Fruit fly (Drosophila melanogaster) whole organism, embryonic: ENCODE results near the gene Lsm12a.

Source experiments
- Bteb2 ChIP-seq: fragments of 200-800 bp; sonication (Bioruptor generic); optimal IDR thresholded peaks from 2 replicates; lab custom pipeline; 2016; ENCODE audit warnings: missing biosample characterization, missing genetic modification characterization
- CG10209 ChIP-seq: fragments of 200-800 bp; sonication (Bioruptor generic); optimal IDR thresholded peaks from 3 replicates; lab custom pipeline; 2017; ENCODE audit warnings: missing biosample characterization, mild to moderate bottlenecking, missing genetic modification characterization, missing genetic modification reagents
- CG10267 ChIP-seq: fragments of 200-800 bp; sonication (Bioruptor generic); optimal IDR thresholded peaks from 2 replicates; lab custom pipeline; 2018; ENCODE audit warnings: missing biosample characterization, mild to moderate bottlenecking, missing genetic modification characterization, moderate library complexity
- CG10431 ChIP-seq: fragments of 200-800 bp; sonication (Bioruptor generic); optimal IDR thresholded peaks from 3 replicates; lab custom pipeline; 2018; ENCODE audit warnings: missing biosample characterization, mild to moderate bottlenecking, missing genetic modification characterization
- CG11085 ChIP-seq: fragments of 200-800 bp; sonication (Bioruptor generic); IDR thresholded peaks from 2 replicates; pipeline ENCODE4 v1.3.6; 2022; ENCODE audit warnings: missing biosample characterization, missing genetic modification characterization
- CG11560 ChIP-seq: fragments of 200-800 bp; sonication (Bioruptor generic); IDR thresholded peaks from 3 replicates; pipeline ENCODE4 v1.3.6; 2022; ENCODE audit warnings: missing biosample characterization, missing genetic modification characterization
- CG12299 ChIP-seq: fragments of 200-800 bp; sonication (Bioruptor generic); optimal IDR thresholded peaks from 2 replicates; lab custom pipeline; 2018; ENCODE audit warnings: missing biosample characterization, mild to moderate bottlenecking, missing genetic modification characterization
- CG12769 ChIP-seq: fragments of 200-800 bp; sonication (Bioruptor generic); optimal IDR thresholded peaks from 2 replicates; lab custom pipeline; 2019; ENCODE audit warnings: missing biosample characterization, mild to moderate bottlenecking, missing genetic modification characterization, moderate library complexity
- CG12942 ChIP-seq: fragments of 200-800 bp; sonication (Bioruptor generic); optimal IDR thresholded peaks from 3 replicates; lab custom pipeline; 2016; ENCODE audit warnings: missing biosample characterization, missing genetic modification characterization
- CG14014 ChIP-seq: fragments of 200-800 bp; sonication (Bioruptor generic); IDR thresholded peaks from 2 replicates; pipeline ENCODE4 v1.3.6; 2022; ENCODE audit warnings: missing biosample characterization, missing genetic modification characterization
- CG17359 ChIP-seq: fragments of 200-800 bp; sonication (Bioruptor generic); optimal IDR thresholded peaks from 3 replicates; lab custom pipeline; 2018; ENCODE audit warnings: missing biosample characterization, mild to moderate bottlenecking, missing genetic modification characterization, moderate library complexity
- CG17385 ChIP-seq: fragments of 200-800 bp; sonication (Bioruptor generic); optimal IDR thresholded peaks from 3 replicates; lab custom pipeline; 2018; ENCODE audit warnings: missing biosample characterization, mild to moderate bottlenecking, missing genetic modification characterization
- CG2712 ChIP-seq: fragments of 200-800 bp; optimal IDR thresholded peaks from 3 replicates; lab custom pipeline; 2019; ENCODE audit warnings: missing biosample characterization, mild to moderate bottlenecking, missing genetic modification characterization, moderate library complexity
- CG33213 ChIP-seq: fragments of 200-800 bp; sonication (Bioruptor generic); optimal IDR thresholded peaks from 3 replicates; lab custom pipeline; 2016; ENCODE audit warnings: missing biosample characterization, missing genetic modification characterization
- CG42726 ChIP-seq: fragments of 200-800 bp; sonication (Bioruptor generic); IDR thresholded peaks from 2 replicates; pipeline ENCODE4 v1.3.6; 2022; ENCODE audit warnings: missing biosample characterization, missing genetic modification characterization; ENCODE audit not compliant: partially characterized antibody
- CG43689 ChIP-seq: fragments of 200-800 bp; sonication (Bioruptor generic); IDR thresholded peaks from 2 replicates; pipeline ENCODE4 v1.3.6; 2022; ENCODE audit warnings: missing biosample characterization, missing genetic modification characterization
- CG4617 ChIP-seq: fragments of 200-800 bp; sonication (Bioruptor generic); optimal IDR thresholded peaks from 3 replicates; lab custom pipeline; 2016; ENCODE audit warnings: missing biosample characterization, missing genetic modification characterization, borderline replicate concordance
- CG6683 ChIP-seq: fragments of 200-800 bp; sonication (Bioruptor generic); optimal IDR thresholded peaks from 2 replicates; lab custom pipeline; 2017; ENCODE audit warnings: missing biosample characterization, mild to moderate bottlenecking, missing genetic modification characterization, missing genetic modification reagents
- CG6765 ChIP-seq: fragments of 200-800 bp; sonication (Bioruptor generic); optimal IDR thresholded peaks from 3 replicates; lab custom pipeline; 2017; ENCODE audit warnings: missing biosample characterization, mild to moderate bottlenecking, missing genetic modification characterization
- CG7928 ChIP-seq: fragments of 200-800 bp; sonication (Bioruptor generic); optimal IDR thresholded peaks from 2 replicates; lab custom pipeline; 2017; ENCODE audit warnings: missing biosample characterization, mild to moderate bottlenecking, missing genetic modification characterization
- CG8359 ChIP-seq: fragments of 200-800 bp; sonication (Bioruptor generic); optimal IDR thresholded peaks from 2 replicates; lab custom pipeline; 2017; ENCODE audit warnings: missing biosample characterization, mild to moderate bottlenecking, missing genetic modification characterization, borderline replicate concordance
- CG8388 ChIP-seq: fragments of 200-800 bp; sonication (Bioruptor generic); optimal IDR thresholded peaks from 2 replicates; lab custom pipeline; 2019; ENCODE audit warnings: missing biosample characterization, mild to moderate bottlenecking, missing genetic modification characterization, moderate library complexity
- Camta ChIP-seq: fragments of 200-800 bp; sonication (Bioruptor generic); optimal IDR thresholded peaks from 2 replicates; lab custom pipeline; 2016; ENCODE audit warnings: missing biosample characterization, missing genetic modification characterization
- Dref ChIP-seq: fragments of 200-800 bp; sonication (Bioruptor generic); IDR thresholded peaks from 2 replicates; pipeline ENCODE4 v1.3.6; 2022; ENCODE audit warnings: missing biosample characterization, missing genetic modification characterization
- E2f2 ChIP-seq: fragments of 200-800 bp; sonication (Bioruptor generic); IDR thresholded peaks from 2 replicates; pipeline ENCODE4 v1.3.6; 2022; ENCODE audit warnings: missing biosample characterization, missing genetic modification characterization
- ERR ChIP-seq: fragments of 200-800 bp; sonication (Bioruptor generic); optimal IDR thresholded peaks from 2 replicates; lab custom pipeline; 2016; ENCODE audit warnings: missing biosample characterization, missing genetic modification characterization
- Ets65A ChIP-seq: fragments of 200-800 bp; sonication (Bioruptor generic); peaks from one replicate; lab custom pipeline; 2016; ENCODE audit warnings: missing biosample characterization, missing genetic modification characterization
- Gug ChIP-seq: fragments of 200-800 bp; sonication (Bioruptor generic); IDR thresholded peaks from 4 replicates; pipeline ENCODE4 v1.3.6; 2022; ENCODE audit warnings: missing biosample characterization, missing genetic modification characterization
- Hand ChIP-seq: fragments of 200-800 bp; sonication (Bioruptor generic); optimal IDR thresholded peaks from 2 replicates; lab custom pipeline; 2017; ENCODE audit warnings: mild to moderate bottlenecking, missing biosample characterization, missing genetic modification reagents, missing genetic modification characterization
- Hr78 ChIP-seq, 2 experiments: fragments of 200-800 bp in 1 of 2; fragments of >200 bp in 1 of 2; sonication (Bioruptor generic) in 1 of 2; optimal IDR thresholded peaks; 2 replicates each; lab custom pipeline; 2017 to 2019; ENCODE audit warnings: missing biosample characterization in 2 of 2, missing genetic modification characterization in 2 of 2, mild to moderate bottlenecking in 1 of 2, moderate library complexity in 1 of 2
- NC2β ChIP-seq: fragments of 200-800 bp; sonication (Bioruptor generic); optimal IDR thresholded peaks from 2 replicates; lab custom pipeline; 2016; ENCODE audit warnings: missing biosample characterization, missing genetic modification characterization
- Oli ChIP-seq: fragments of 200-800 bp; sonication (Bioruptor generic); optimal IDR thresholded peaks from 2 replicates; lab custom pipeline; 2018; ENCODE audit warnings: missing biosample characterization, mild to moderate bottlenecking, missing genetic modification characterization, moderate library complexity
- Poxn ChIP-seq: fragments of 200-800 bp; sonication (Bioruptor generic); IDR thresholded peaks from 2 replicates; pipeline ENCODE4 v1.3.6; 2022; ENCODE audit warnings: missing biosample characterization, missing genetic modification characterization
- TFAM ChIP-seq: fragments of 200-800 bp; sonication (Bioruptor generic); optimal IDR thresholded peaks from 2 replicates; lab custom pipeline; 2017; ENCODE audit warnings: missing biosample characterization, missing genetic modification characterization, inconsistent platforms
- Usf ChIP-seq: fragments of 200-800 bp; sonication (Bioruptor generic); optimal IDR thresholded peaks from 2 replicates; lab custom pipeline; 2017; ENCODE audit warnings: missing genotype, missing biosample characterization, missing genetic modification characterization
- Xbp1 ChIP-seq: fragments of 200-800 bp; sonication (Bioruptor generic); optimal IDR thresholded peaks from 3 replicates; lab custom pipeline; 2016; ENCODE audit warnings: missing biosample characterization, mild to moderate bottlenecking, missing genetic modification characterization
- aop ChIP-seq: fragments of 200-800 bp; sonication (Bioruptor generic); IDR thresholded peaks from 2 replicates; pipeline ENCODE4 v1.3.6; 2022; ENCODE audit warnings: missing biosample characterization, missing genetic modification characterization
- bowl ChIP-seq: fragments of 200-800 bp; sonication (Bioruptor generic); IDR thresholded peaks from 2 replicates; pipeline ENCODE4 v1.3.6; 2022; ENCODE audit warnings: missing biosample characterization, missing genetic modification characterization
- btn ChIP-seq: fragments of 200-800 bp; sonication (Bioruptor generic); optimal IDR thresholded peaks from 2 replicates; lab custom pipeline; 2016; ENCODE audit warnings: missing biosample characterization, missing genetic modification characterization
- cg ChIP-seq: fragments of 200-800 bp; sonication (Bioruptor generic); optimal IDR thresholded peaks from 3 replicates; lab custom pipeline; 2019; ENCODE audit warnings: missing biosample characterization, mild to moderate bottlenecking, missing genetic modification characterization, moderate library complexity
- fu2 ChIP-seq: fragments of 200-800 bp; sonication (Bioruptor generic); optimal IDR thresholded peaks from 2 replicates; lab custom pipeline; 2016; ENCODE audit warnings: missing biosample characterization, missing genetic modification characterization
- ind ChIP-seq: fragments of 200-800 bp; sonication (Bioruptor generic); optimal IDR thresholded peaks from 3 replicates; lab custom pipeline; 2016; ENCODE audit warnings: missing biosample characterization, missing genetic modification characterization
- jumu ChIP-seq: fragments of 200-800 bp; sonication (Bioruptor generic); optimal IDR thresholded peaks from 3 replicates; lab custom pipeline; 2016; ENCODE audit warnings: missing biosample characterization, missing genetic modification characterization
- lbe ChIP-seq: fragments of 200-800 bp; sonication (Bioruptor generic); optimal IDR thresholded peaks from 2 replicates; lab custom pipeline; 2016; ENCODE audit warnings: missing biosample characterization, mild to moderate bottlenecking, missing genetic modification characterization
- lmd ChIP-seq: fragments of 200-800 bp; sonication (Bioruptor generic); IDR thresholded peaks from 2 replicates; pipeline ENCODE4 v1.3.6; 2022; ENCODE audit warnings: missing biosample characterization, missing genetic modification characterization
- mld ChIP-seq: fragments of 200-800 bp; sonication (Bioruptor generic); IDR thresholded peaks from 3 replicates; pipeline ENCODE4 v1.3.6; 2022; ENCODE audit warnings: missing biosample characterization, missing genetic modification characterization; ENCODE audit not compliant: partially characterized antibody
- nom ChIP-seq: fragments of 200-800 bp; sonication (Bioruptor generic); optimal IDR thresholded peaks from 2 replicates; lab custom pipeline; 2017; ENCODE audit warnings: missing biosample characterization, missing genetic modification characterization, mild to moderate bottlenecking, moderate library complexity, missing genetic modification reagents
- otp ChIP-seq: fragments of 200-800 bp; sonication (Bioruptor generic); IDR thresholded peaks from 3 replicates; pipeline ENCODE4, ENCODE4 v1.3.6; 2022; ENCODE audit warnings: missing biosample characterization, missing genetic modification characterization
- slbo ChIP-seq: fragments of 200-800 bp; sonication (Bioruptor generic); IDR thresholded peaks from 2 replicates; pipeline ENCODE4 v1.3.6; 2022; ENCODE audit warnings: missing biosample characterization, missing genetic modification characterization
- so ChIP-seq: fragments of 200-800 bp; sonication (Bioruptor generic); IDR thresholded peaks from 3 replicates; pipeline ENCODE4 v1.3.6; 2022; ENCODE audit warnings: missing biosample characterization, missing genetic modification characterization

The Lsm12a gene

DNA sequence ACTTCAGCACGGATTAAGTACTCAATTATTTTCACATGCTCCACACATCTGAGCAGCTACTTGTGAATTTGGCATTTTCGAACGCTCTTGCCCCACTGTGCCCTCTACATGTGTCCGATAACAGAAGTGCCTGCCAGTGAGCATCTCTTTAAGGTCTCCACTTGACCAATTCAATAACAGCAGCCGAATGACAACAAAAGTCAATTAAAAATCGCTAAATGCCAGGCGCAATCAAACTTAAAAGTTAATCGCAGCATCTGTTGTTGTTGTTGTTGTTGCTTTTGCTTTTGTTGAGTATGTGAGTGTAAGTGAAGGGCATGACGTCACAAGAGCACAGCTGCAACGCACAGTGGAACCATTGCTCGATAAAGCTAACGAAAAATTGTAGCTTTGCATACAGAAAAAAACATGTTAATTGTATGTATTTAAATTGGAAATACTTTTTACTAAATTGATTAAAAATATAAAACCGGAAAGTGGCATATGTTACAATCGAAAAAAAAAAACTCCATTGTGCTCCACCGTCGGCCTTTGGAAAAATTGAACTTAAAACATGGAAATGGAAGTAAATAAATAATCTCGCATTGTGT, 3.5 kb upstream of the Lsm12a start (continued):
- TF ChIP-seq jumu (GFP tag; lab: Kevin White, UChicago): no peak
- TF ChIP-seq ERR (GFP tag; lab: Kevin White, UChicago): peak; percentile 9
- no peak for TF ChIP-seq CG12299 (tag; lab: Kevin White, UChicago)
- TF ChIP-seq Oli: peak; percentile 17
- peak; percentile 74 for TF ChIP-seq Ets65A
- TF ChIP-seq CG10209 (GFP tag; lab: Kevin White, UChicago): peak; percentile 16
- no peak for TF ChIP-seq Usf (GFP tag; lab: Kevin White, UChicago)
- peak; percentile 34; the same call in 1 of the 2 replicates for TF ChIP-seq E2f2 (GFP tag; lab: Robert Waterston, UW)
- peak; percentile 9 for TF ChIP-seq CG10267
- no peak for TF ChIP-seq Poxn
- TF ChIP-seq CG42726 (GFP tag; lab: Robert Waterston, UW): no peak
- peak; percentile 12 for TF ChIP-seq nom (GFP tag; lab: Kevin White, UChicago)
- peak; percentile 67 for TF ChIP-seq CG8359
- TF ChIP-seq CG43689 (GFP tag; lab: Robert Waterston, UW): no peak
- peak; percentile 25 for TF ChIP-seq slbo
- no peak for TF ChIP-seq CG10431 (GFP tag; lab: Kevin White, UChicago)
- TF ChIP-seq Xbp1 (GFP tag; lab: Kevin White, UChicago): peak; percentile 36
- no peak for TF ChIP-seq Dref (GFP tag; lab: Robert Waterston, UW)
- peak; percentile 9 for TF ChIP-seq lbe (GFP tag; lab: Kevin White, UChicago)
- no peak for TF ChIP-seq CG33213
- TF ChIP-seq CG6683 (GFP tag; lab: Kevin White, UChicago): no peak
- TF ChIP-seq CG14014 (GFP tag; lab: Robert Waterston, UW): 0 out of 2 replicates have a peak, but pooled peaks have one; percentile 5
- no peak for TF ChIP-seq CG11560 (tag; lab: Robert Waterston, UW)
- no peak for TF ChIP-seq Hand (GFP tag; lab: Kevin White, UChicago)
- no peak for TF ChIP-seq NC2β (GFP tag; lab: Kevin White, UChicago)
- TF ChIP-seq bowl: no peak
- TF ChIP-seq CG12942: no peak
- no peak for TF ChIP-seq aop (GFP tag; lab: Robert Waterston, UW)
- no peak for TF ChIP-seq ind (GFP tag; lab: Kevin White, UChicago)
- TF ChIP-seq Camta (GFP tag; lab: Kevin White, UChicago): peak; percentile 41
- no peak for TF ChIP-seq btn (GFP tag; lab: Kevin White, UChicago)
- no peak for TF ChIP-seq otp (GFP tag; lab: Robert Waterston, UW)
- no peak for TF ChIP-seq CG7928 (GFP tag; lab: Kevin White, UChicago)
- TF ChIP-seq TFAM (GFP tag; lab: Kevin White, UChicago): no peak
- TF ChIP-seq CG4617: no peak
- TF ChIP-seq CG11085 (GFP tag; lab: Robert Waterston, UW): no peak
- no peak for TF ChIP-seq CG6765 (GFP tag; lab: Kevin White, UChicago)
- TF ChIP-seq mld (GFP tag; lab: Robert Waterston, UW): no peak
- TF ChIP-seq fu2: no peak
- TF ChIP-seq so (GFP tag; lab: Robert Waterston, UW): no peak
- no peak for TF ChIP-seq Bteb2 (GFP tag; lab: Kevin White, UChicago)
- TF ChIP-seq CG2712 (tag; lab: Kevin White, UChicago): peak; percentile 17
- peak; percentile 27; the same call in 2 of the 4 replicates for TF ChIP-seq Gug (GFP tag; lab: Robert Waterston, UW)
- peak; percentile 23 for TF ChIP-seq CG17359 (tag; lab: Kevin White, UChicago)
- TF ChIP-seq CG8388 (GFP tag; lab: Kevin White, UChicago): no peak
- TF ChIP-seq cg (GFP tag; lab: Kevin White, UChicago): peak; percentile 42
- no peak for TF ChIP-seq CG12769 (tag; lab: Kevin White, UChicago)
- TF ChIP-seq lmd: 0 out of 2 replicates have a peak, but pooled peaks have one; percentile 8
- peak; percentile 3 for TF ChIP-seq CG17385 (GFP tag; lab: Kevin White, UChicago)
- no peak for TF ChIP-seq Hr78 (GFP tag; optimal IDR thresholded peaks at IDR 0.05; lab: Kevin White, UChicago)
